Worm (Caenorhabditis elegans): Measurements from ENCODE around the gene R08C7.12.

- TF ChIP-seq him-1 (tag; optimal IDR thresholded peaks at IDR 0.05) = no peak
- no peak for TF ChIP-seq dao-5 (tag; optimal IDR thresholded peaks at IDR 0.05)
- TF ChIP-seq W03F9.2 (tag; optimal IDR thresholded peaks at IDR 0.05) = no peak
Measured at ce11 chrIV:4486738-4487137, 37.2 kb downstream of the R08C7.12 start, which contains the start of gene trx-3.
